Fruit fly (Drosophila melanogaster) whole organism, embryonic: ENCODE measurements around the gene Pkg21D.

Source experiments
- CG10274 ChIP-seq: fragments of 200-800 bp; sonication (Bioruptor generic); optimal IDR thresholded peaks from 3 replicates; lab custom pipeline; 2017; ENCODE audit warnings: missing biosample characterization, mild to moderate bottlenecking, missing genetic modification characterization
- CG14965 ChIP-seq: fragments of 200-800 bp; sonication (Bioruptor generic); optimal IDR thresholded peaks from 2 replicates; lab custom pipeline; 2016; ENCODE audit warnings: missing biosample characterization, missing genetic modification characterization, borderline replicate concordance
- CG33557 ChIP-seq: fragments of 200-800 bp; sonication (Bioruptor generic); optimal IDR thresholded peaks from 2 replicates; lab custom pipeline; 2019; ENCODE audit warnings: missing biosample characterization, mild to moderate bottlenecking, missing genetic modification characterization, moderate library complexity
- CG7745 ChIP-seq: fragments of 200-800 bp; sonication (Bioruptor generic); optimal IDR thresholded peaks from 2 replicates; lab custom pipeline; 2018; ENCODE audit warnings: missing biosample characterization, mild to moderate bottlenecking, missing genetic modification characterization, moderate library complexity
- CG9876 ChIP-seq: fragments of 200-800 bp; sonication (Bioruptor generic); optimal IDR thresholded peaks from 2 replicates; lab custom pipeline; 2016; ENCODE audit warnings: missing biosample characterization, missing genetic modification characterization

DNA sequence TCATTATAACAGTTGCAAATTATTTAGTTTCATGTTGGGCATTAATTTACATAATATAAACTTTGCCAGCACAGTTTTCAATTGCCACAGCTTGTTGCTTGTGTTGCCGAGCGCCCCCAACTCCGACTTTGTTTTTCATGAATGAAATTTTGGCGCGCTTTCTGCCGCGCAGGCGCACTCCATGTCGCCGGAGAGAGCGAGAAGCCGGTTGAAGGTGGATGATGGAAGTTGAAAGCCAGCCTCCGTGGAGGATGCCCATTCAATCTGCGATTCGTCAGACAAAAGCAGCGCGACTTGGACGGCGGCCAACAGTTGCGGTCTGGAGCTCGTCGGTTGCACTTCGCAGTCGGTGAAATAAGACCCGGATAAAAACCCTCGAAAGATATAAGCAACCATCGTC lies 40.3 kb downstream of the Pkg21D start:
- TF ChIP-seq CG14965: no peak
- TF ChIP-seq CG7745 (tag; lab: Kevin White, UChicago): no peak
- TF ChIP-seq CG9876 (GFP tag; lab: Kevin White, UChicago): no peak
- TF ChIP-seq CG10274 (GFP tag; lab: Kevin White, UChicago): no peak
- TF ChIP-seq CG33557 (GFP tag; lab: Kevin White, UChicago): no peak
